Worm (Caenorhabditis elegans) whole organism, L3 larva: Measurements from ENCODE around the gene clec-240.

Experiments used
- ZK546.5 ChIP-seq: sonication (generic microtip); optimal IDR thresholded peaks from 2 replicates; lab custom pipeline; 2017; ENCODE audit warnings: missing biosample characterization, missing genetic modification characterization
- ama-1 ChIP-seq: fragments of 150-350 bp; optimal IDR thresholded peaks from 2 replicates; lab custom pipeline; 2018
- ceh-28 ChIP-seq: fragments of 150-350 bp; optimal IDR thresholded peaks from 2 replicates; lab custom pipeline; 2014; ENCODE audit warnings: missing biosample characterization, missing genetic modification reagents, missing genetic modification characterization
- ceh-82 ChIP-seq: fragments of 150-350 bp; optimal IDR thresholded peaks from 2 replicates; lab custom pipeline; 2014; ENCODE audit warnings: missing biosample characterization, missing genetic modification characterization
- elt-2 ChIP-seq: sonication (generic microtip); optimal IDR thresholded peaks from 2 replicates; lab custom pipeline; 2016; ENCODE audit warnings: missing genetic modification reagents, mild to moderate bottlenecking, missing genetic modification characterization, missing compliant biosample characterization
- elt-3 ChIP-seq, 3 experiments: fragments of 150-350 bp in 1 of 3; sonication (generic microtip) in 2 of 3; optimal IDR thresholded peaks; 2 replicates in 2 of 3; 4 replicates in 1 of 3; lab custom pipeline; 2014 to 2017; ENCODE audit warnings: missing biosample characterization in 3 of 3, missing genetic modification characterization in 3 of 3
- fos-1 ChIP-seq: fragments of 150-350 bp; optimal IDR thresholded peaks from 2 replicates; lab custom pipeline; 2014; ENCODE audit warnings: missing biosample characterization, missing genetic modification characterization
- lin-39 ChIP-seq: fragments of 150-350 bp; optimal IDR thresholded peaks from 2 replicates; lab custom pipeline; 2018; ENCODE audit warnings: missing biosample characterization, missing genetic modification reagents, missing genetic modification characterization
- nfya-1 ChIP-seq: sonication (generic microtip); optimal IDR thresholded peaks from 2 replicates; lab custom pipeline; 2017; ENCODE audit warnings: missing genetic modification characterization, mild to moderate bottlenecking, missing compliant biosample characterization, antibody characterized with exemption, moderate library complexity; ENCODE audit not compliant: insufficient read depth
- zag-1 ChIP-seq: fragments of 150-350 bp; optimal IDR thresholded peaks from 2 replicates; lab custom pipeline; 2014; ENCODE audit warnings: missing biosample characterization, missing genetic modification characterization
- ztf-11 ChIP-seq: fragments of 150-350 bp; optimal IDR thresholded peaks from 2 replicates; lab custom pipeline; 2014; ENCODE audit warnings: missing biosample characterization, missing genetic modification characterization

- TF ChIP-seq ceh-82 (tag; lab: Kevin White, UChicago) (no peak), ama-1 (lab: Kevin White, UChicago) (no peak), fos-1 (no peak), elt-3 (tag; optimal IDR thresholded peaks at IDR 0.05; lab: Kevin White, UChicago) (no peak), lin-39 (tag; lab: Kevin White, UChicago) (no peak), ceh-28 (tag; lab: Kevin White, UChicago) (no peak), nfya-1 (tag; lab: Kevin White, UChicago) (no peak), elt-2 (tag; lab: Kevin White, UChicago) (no peak), ZK546.5 (tag; lab: Kevin White, UChicago) (no peak), zag-1 (tag; lab: Kevin White, UChicago) (no peak), ztf-11 (tag; lab: Kevin White, UChicago) (no peak)
These were observed 9.9 kb downstream of the clec-240 start, which contains the start of gene F49H6.17 for ce11 chrV:17019690-17020089.
